Fruit fly (Drosophila melanogaster) whole organism, pupa: Measurements from ENCODE around the gene CG45218.

ENCODE experiments used
- CG10348 ChIP-seq: fragments of 200-800 bp; sonication (Bioruptor generic); IDR thresholded peaks from 2 replicates; pipeline ENCODE4 v1.3.6; 2022; ENCODE audit warnings: missing biosample characterization, missing genetic modification characterization
- CG12605 ChIP-seq: fragments of 200-800 bp; sonication (Bioruptor generic); IDR thresholded peaks from 2 replicates; pipeline ENCODE4 v1.3.6; 2022; ENCODE audit warnings: missing biosample characterization, missing genetic modification characterization
- CG14655 ChIP-seq: fragments of 200-800 bp; sonication (Bioruptor generic); optimal IDR thresholded peaks from 3 replicates; lab custom pipeline; 2017; ENCODE audit warnings: mild to moderate bottlenecking, missing biosample characterization, missing genetic modification reagents, missing genetic modification characterization
- CG4496 ChIP-seq: fragments of 200-800 bp; sonication (Bioruptor generic); IDR thresholded peaks from 3 replicates; pipeline ENCODE4 v1.3.6; 2022; ENCODE audit warnings: missing biosample characterization, missing genetic modification characterization
- D1 ChIP-seq: fragments of 200-800 bp; sonication (Bioruptor generic); optimal IDR thresholded peaks from 2 replicates; lab custom pipeline; 2018; ENCODE audit warnings: missing biosample characterization, mild to moderate bottlenecking, missing genetic modification characterization, moderate library complexity
- EcR ChIP-seq: fragments of 200-800 bp; sonication (Bioruptor generic); optimal IDR thresholded peaks from 3 replicates; lab custom pipeline; 2019; ENCODE audit warnings: missing biosample characterization, missing genetic modification characterization, mild to moderate bottlenecking, moderate library complexity, missing genetic modification reagents
- Snoo ChIP-seq: fragments of 200-800 bp; sonication (Bioruptor generic); optimal IDR thresholded peaks from 3 replicates; lab custom pipeline; 2017; ENCODE audit warnings: missing biosample characterization, mild to moderate bottlenecking, missing genetic modification characterization, inconsistent platforms
- fd96Ca ChIP-seq: fragments of 200-800 bp; sonication (Bioruptor generic); IDR thresholded peaks from 3 replicates; pipeline ENCODE4 v1.3.6; 2022; ENCODE audit warnings: missing biosample characterization, missing genetic modification characterization
- gl ChIP-seq: fragments of 200-800 bp; sonication (Bioruptor generic); optimal IDR thresholded peaks from 2 replicates; lab custom pipeline; 2018; ENCODE audit warnings: missing biosample characterization, mild to moderate bottlenecking, missing genetic modification characterization

DNA sequence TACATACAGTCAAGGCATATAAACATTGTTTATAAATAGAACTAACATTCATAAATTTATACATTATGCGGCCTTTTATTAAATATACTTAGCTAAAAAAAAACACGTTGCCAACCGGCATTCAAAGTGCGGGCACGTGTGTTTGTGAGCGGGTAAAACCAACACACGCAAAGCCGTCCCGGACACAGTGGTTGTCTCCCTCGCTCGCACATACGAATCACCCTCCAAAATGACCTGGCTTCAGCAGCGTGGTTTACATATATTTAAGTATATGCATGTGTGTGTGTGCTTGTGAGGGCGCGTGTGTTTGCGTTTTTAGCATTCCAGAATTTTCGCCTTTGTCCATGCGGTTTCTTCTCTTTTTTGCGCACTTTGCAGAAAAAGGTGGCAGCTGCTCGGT lies 47.1 kb downstream of the CG45218 start:
- TF ChIP-seq D1 (tag; lab: Kevin White, UChicago): no peak
- TF ChIP-seq fd96Ca (GFP tag; lab: Robert Waterston, UW): no peak
- no peak for TF ChIP-seq CG14655 (GFP tag; lab: Kevin White, UChicago)
- TF ChIP-seq CG4496 (GFP tag; lab: Robert Waterston, UW): peak; percentile 53; the same call in 1 of the 3 replicates
- peak; percentile 45; the same call in 1 of the 2 replicates for TF ChIP-seq CG12605 (GFP tag; lab: Robert Waterston, UW)
- TF ChIP-seq Snoo: no peak
- no peak for TF ChIP-seq gl (tag; lab: Kevin White, UChicago)
- TF ChIP-seq CG10348: no peak
- peak; percentile 71 for TF ChIP-seq EcR (GFP tag; lab: Kevin White, UChicago)
